Worm (Caenorhabditis elegans): ENCODE data around the gene acs-19.

ce11 chrIII:3832291-3832690 lies 32.0 kb upstream of the acs-19 start, which contains the start of gene cyp-25A1:
- TF ChIP-seq ceh-24 (tag; optimal IDR thresholded peaks at IDR 0.05) (no peak), pag-3 (tag; optimal IDR thresholded peaks at IDR 0.05; ENCODE audit: borderline replicate concordance) (no peak), ets-4 (tag; optimal IDR thresholded peaks at IDR 0.05) (no peak)
